Worm (Caenorhabditis elegans): ENCODE results near the gene T28C6.5.
A peak's percentile ranks its signal among the peaks of the same experiment; 100 is the strongest.

T28C6.5 gene

ce11 chrIV:8844457-8844856 lies 23.2 kb downstream of the T28C6.5 start, which contains the start of gene T11B7.2:
T11B7.2 (minus strand) TSS chrIV:8844557.
- TF ChIP-seq F13H6.1 (tag; optimal IDR thresholded peaks at IDR 0.05) (no peak), sox-4 (tag; optimal IDR thresholded peaks at IDR 0.05) (no peak), ceh-14 (tag; optimal IDR thresholded peaks at IDR 0.05) (no peak), ceh-19 (GFP tag; optimal IDR thresholded peaks at IDR 0.05) (no peak), fax-1 (tag; optimal IDR thresholded peaks at IDR 0.05) (no peak), odd-2 (tag; optimal IDR thresholded peaks at IDR 0.05) (no peak), sdc-2 (tag; optimal IDR thresholded peaks at IDR 0.05) (no peak), ahr-1 (tag; optimal IDR thresholded peaks at IDR 0.05) (no peak), gmeb-2 (tag; optimal IDR thresholded peaks at IDR 0.05) (no peak), unc-55 (GFP tag; optimal IDR thresholded peaks at IDR 0.05) (no peak), ttx-3 (tag; optimal IDR thresholded peaks at IDR 0.05) (no peak), C38D4.7 (GFP tag; optimal IDR thresholded peaks at IDR 0.05) (no peak)

ce11 chrIV:8845922-8846321 lies 24.7 kb downstream of the T28C6.5 start:
- no peak for TF ChIP-seq hlh-13 (GFP tag; optimal IDR thresholded peaks at IDR 0.05)
- TF ChIP-seq ceh-2 (tag; optimal IDR thresholded peaks at IDR 0.05): no peak
- TF ChIP-seq elt-2 (tag; optimal IDR thresholded peaks at IDR 0.05): peak; percentile 59

- no peak for TF ChIP-seq nhr-232 (tag; optimal IDR thresholded peaks at IDR 0.05)
- no peak for TF ChIP-seq sox-4 (tag; optimal IDR thresholded peaks at IDR 0.05)
These were observed 26.7 kb downstream of the T28C6.5 start, which contains the start of gene col-118 for ce11 chrIV:8847918-8848317. col-118 (plus strand) TSS chrIV:8848218.

DNA sequence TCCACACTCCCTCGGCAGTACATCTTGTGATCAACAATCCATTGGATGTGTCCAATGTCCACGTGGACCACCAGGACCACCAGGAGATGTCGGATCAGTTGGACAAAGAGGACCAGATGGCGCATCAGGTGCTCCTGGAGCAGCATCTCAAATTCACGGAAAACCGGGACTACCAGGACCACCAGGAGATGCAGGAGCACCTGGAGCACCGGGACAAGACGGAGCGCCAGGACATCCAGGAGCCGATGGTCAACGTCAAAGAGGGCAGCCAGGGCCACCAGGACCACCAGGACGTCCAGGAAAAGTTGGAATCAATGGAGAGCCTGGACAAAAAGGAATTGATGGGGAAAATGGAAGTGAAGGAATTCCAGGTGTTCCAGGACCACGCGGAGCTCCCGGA lies 27.7 kb downstream of the T28C6.5 start:
- TF ChIP-seq ceh-48 (tag; optimal IDR thresholded peaks at IDR 0.05) (no peak), tbx-2 (tag; optimal IDR thresholded peaks at IDR 0.05) (no peak)

ce11 chrIV:8850807-8851206 lies 29.6 kb downstream of the T28C6.5 start:
- TF ChIP-seq C08G9.2 (tag; optimal IDR thresholded peaks at IDR 0.05) (no peak), dve-1 (tag; optimal IDR thresholded peaks at IDR 0.05) (no peak), lin-11 (tag; optimal IDR thresholded peaks at IDR 0.05) (no peak), che-1 (tag; optimal IDR thresholded peaks at IDR 0.05) (no peak), unc-86 (tag; optimal IDR thresholded peaks at IDR 0.05) (no peak), ceh-2 (tag; optimal IDR thresholded peaks at IDR 0.05) (no peak), sox-4 (tag; optimal IDR thresholded peaks at IDR 0.05) (no peak), zip-5 (tag; optimal IDR thresholded peaks at IDR 0.05) (no peak), rnt-1 (tag; optimal IDR thresholded peaks at IDR 0.05) (peak; percentile 5), ref-2 (tag; optimal IDR thresholded peaks at IDR 0.05) (no peak), ceh-18 (tag; optimal IDR thresholded peaks at IDR 0.05) (peak; percentile 75), hlh-6 (tag; optimal IDR thresholded peaks at IDR 0.05) (no peak), hlh-13 (GFP tag; optimal IDR thresholded peaks at IDR 0.05) (no peak), tbx-2 (tag; optimal IDR thresholded peaks at IDR 0.05) (peak; percentile 24), pat-9 (tag; optimal IDR thresholded peaks at IDR 0.05) (no peak), ets-4 (tag; optimal IDR thresholded peaks at IDR 0.05) (no peak), eyg-1 (tag; optimal IDR thresholded peaks at IDR 0.05) (no peak), pha-4 (tag; optimal IDR thresholded peaks at IDR 0.05) (no peak)

ce11 chrIV:8852194-8852593 lies 30.9 kb downstream of the T28C6.5 start, which contains the start of gene alp-1:
alp-1 (plus strand) TSS chrIV:8852494.
- no peak for TF ChIP-seq nhr-11 (tag; optimal IDR thresholded peaks at IDR 0.05)
- TF ChIP-seq F13H6.1 (tag; optimal IDR thresholded peaks at IDR 0.05): no peak
- no peak for TF ChIP-seq Y22D7AL.16 (tag; optimal IDR thresholded peaks at IDR 0.05)
- TF ChIP-seq dmd-4 (tag; optimal IDR thresholded peaks at IDR 0.05; ENCODE audit: borderline replicate concordance): no peak
- TF ChIP-seq K09A11.1 (tag; optimal IDR thresholded peaks at IDR 0.05; ENCODE audit: insufficient read depth): no peak
- TF ChIP-seq hlh-8 (tag; optimal IDR thresholded peaks at IDR 0.05): no peak
- TF ChIP-seq npax-4 (tag; optimal IDR thresholded peaks at IDR 0.05): no peak
- TF ChIP-seq pqm-1 (tag; optimal IDR thresholded peaks at IDR 0.05): no peak
- TF ChIP-seq hlh-15 (tag; optimal IDR thresholded peaks at IDR 0.05): no peak

Data from whole organism, late embryonic.